Worm (Caenorhabditis elegans): ENCODE measurements around the gene ZK121.2.

- TF ChIP-seq nhr-11 (tag; optimal IDR thresholded peaks at IDR 0.05) (no peak), ceh-44 (GFP tag; IDR thresholded peaks at IDR 0.05) (no peak), ZK546.5 (tag; optimal IDR thresholded peaks at IDR 0.05) (no peak), pha-4 (GFP tag; IDR thresholded peaks at IDR 0.05) (no peak), pha-4 (tag; optimal IDR thresholded peaks at IDR 0.05) (no peak), aha-1 (tag) (no peak), skn-1 (tag; optimal IDR thresholded peaks at IDR 0.05) (no peak), arid-1 (GFP tag; conservative IDR thresholded peaks at IDR 0.05) (no peak)
Observed at ce11 chrIII:5338787-5339186, 2.7 kb upstream of the ZK121.2 start.
